Fruit fly (Drosophila melanogaster): ENCODE results near the gene LanB2.

dm6 chr3L:9583388-9583787 lies 31.3 kb upstream of the LanB2 start:
- no peak for TF ChIP-seq ttk (optimal IDR thresholded peaks at IDR 0.05)
- TF ChIP-seq psq (optimal IDR thresholded peaks at IDR 0.05), result no peak
- TF ChIP-seq Sin3A (optimal IDR thresholded peaks at IDR 0.05), result no peak
